Worm (Caenorhabditis elegans): ENCODE data around the gene ufbp-1.

ufbp-1 gene

DNA sequence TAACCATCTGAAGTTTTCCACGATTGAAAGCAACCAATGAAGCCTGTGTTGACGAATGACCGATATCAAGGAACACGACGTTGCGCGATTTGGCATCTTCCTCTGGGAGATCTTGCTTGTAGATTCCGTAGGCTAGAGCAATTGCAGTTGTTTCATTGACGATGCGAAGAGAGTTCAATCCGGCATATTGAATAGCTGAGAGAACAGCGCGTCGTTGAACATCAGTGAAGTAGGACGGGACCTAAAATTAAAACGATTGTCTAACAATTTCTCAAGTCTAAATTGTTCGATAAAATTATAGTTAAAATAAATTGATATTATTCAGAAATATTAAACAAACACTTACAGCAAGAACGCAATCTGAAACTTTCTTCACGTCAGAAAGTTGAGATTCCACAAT is 2.7 kb upstream of the ufbp-1 start (continued):
- TF ChIP-seq tlf-1 (GFP tag; optimal IDR thresholded peaks at IDR 0.05) (no peak), aptf-3 (GFP tag; IDR thresholded peaks at IDR 0.05) (no peak), F49E8.2 (tag; optimal IDR thresholded peaks at IDR 0.05; ENCODE audit: insufficient read depth) (no peak), nhr-179 (tag; optimal IDR thresholded peaks at IDR 0.05) (no peak), tbp1 (GFP tag; optimal IDR thresholded peaks at IDR 0.05) (no peak), B0336.3 (GFP tag; IDR thresholded peaks at IDR 0.05) (0 out of 2 replicates have a peak, but pooled peaks have one; percentile 2), hlh-26 (GFP tag; conservative IDR thresholded peaks at IDR 0.05) (no peak), Y53F4B.3 (GFP tag; IDR thresholded peaks at IDR 0.05) (no peak), zfh-2 (GFP tag; conservative IDR thresholded peaks at IDR 0.05) (no peak), nfyb-1 (GFP tag; IDR thresholded peaks at IDR 0.05) (0 out of 2 replicates have a peak, but pooled peaks have one; percentile 22), mes-4 (tag; optimal IDR thresholded peaks at IDR 0.05) (no peak), F10E7.11 (tag; optimal IDR thresholded peaks at IDR 0.05) (no peak), F57C9.4 (tag; optimal IDR thresholded peaks at IDR 0.05) (no peak), lir-1 (GFP tag; conservative IDR thresholded peaks at IDR 0.05) (no peak), sdz-38 (tag; optimal IDR thresholded peaks at IDR 0.05) (no peak), rec-8 (tag; optimal IDR thresholded peaks at IDR 0.05) (no peak), B0035.1 (tag; optimal IDR thresholded peaks at IDR 0.05) (no peak), cebp-1 (GFP tag; IDR thresholded peaks at IDR 0.05) (no peak), cebp-1 (tag; optimal IDR thresholded peaks at IDR 0.05) (no peak), ztf-28 (GFP tag; IDR thresholded peaks at IDR 0.05) (no peak), F37B4.10 (GFP tag; IDR thresholded peaks at IDR 0.05) (no peak), aptf-2 (GFP tag; conservative IDR thresholded peaks at IDR 0.05) (no peak), ztf-6 (GFP tag; IDR thresholded peaks at IDR 0.05) (no peak), mcd-1 (GFP tag; IDR thresholded peaks at IDR 0.05) (no peak), ets-4 (GFP tag; optimal IDR thresholded peaks at IDR 0.05) (no peak), madf-3 (GFP tag; IDR thresholded peaks at IDR 0.05) (no peak), efl-1 (GFP tag; optimal IDR thresholded peaks at IDR 0.05) (no peak), F33H1.4 (GFP tag; IDR thresholded peaks at IDR 0.05) (no peak), ceh-100 (GFP tag; IDR thresholded peaks at IDR 0.05) (0 out of 2 replicates have a peak, but pooled peaks have one; percentile 19), dpl-1 (GFP tag; optimal IDR thresholded peaks at IDR 0.05) (no peak), Y56A3A.18 (GFP tag; IDR thresholded peaks at IDR 0.05) (no peak), ztf-22 (GFP tag; optimal IDR thresholded peaks at IDR 0.05) (no peak), snpc-4 (GFP tag; optimal IDR thresholded peaks at IDR 0.05) (no peak), snpc-4 (tag; optimal IDR thresholded peaks at IDR 0.05) (no peak), bed-1 (GFP tag; IDR thresholded peaks at IDR 0.05) (no peak), lin-35 (GFP tag; optimal IDR thresholded peaks at IDR 0.05) (no peak), ceh-58 (GFP tag; IDR thresholded peaks at IDR 0.05) (no peak), nhr-27 (tag; optimal IDR thresholded peaks at IDR 0.05) (no peak), nhr-80 (tag; optimal IDR thresholded peaks at IDR 0.05) (no peak), F23B12.7 (tag; optimal IDR thresholded peaks at IDR 0.05; ENCODE audit: insufficient read depth) (no peak), lin-54 (GFP tag; optimal IDR thresholded peaks at IDR 0.05) (peak; percentile 61), cebp-2 (GFP tag; IDR thresholded peaks at IDR 0.05) (peak; percentile 76; the same call in 1 of the 2 replicates), pha-4 (tag; optimal IDR thresholded peaks at IDR 0.05) (no peak), zim-3 (tag; optimal IDR thresholded peaks at IDR 0.05) (peak; percentile 24), atf-7 (tag; optimal IDR thresholded peaks at IDR 0.05) (no peak), nhr-90 (tag; optimal IDR thresholded peaks at IDR 0.05) (no peak), let-526 (GFP tag; IDR thresholded peaks at IDR 0.05) (no peak), T26A5.8 (tag; optimal IDR thresholded peaks at IDR 0.05) (no peak), K11D2.4 (GFP tag; IDR thresholded peaks at IDR 0.05) (no peak), lsy-27 (tag; optimal IDR thresholded peaks at IDR 0.05; ENCODE audit: borderline replicate concordance, insufficient read depth) (no peak)
